Fruit fly (Drosophila melanogaster): Measurements from ENCODE around the gene CG16890.
A peak's percentile ranks its signal among the peaks of the same experiment; 100 is the strongest.

CG16890 gene

DNA sequence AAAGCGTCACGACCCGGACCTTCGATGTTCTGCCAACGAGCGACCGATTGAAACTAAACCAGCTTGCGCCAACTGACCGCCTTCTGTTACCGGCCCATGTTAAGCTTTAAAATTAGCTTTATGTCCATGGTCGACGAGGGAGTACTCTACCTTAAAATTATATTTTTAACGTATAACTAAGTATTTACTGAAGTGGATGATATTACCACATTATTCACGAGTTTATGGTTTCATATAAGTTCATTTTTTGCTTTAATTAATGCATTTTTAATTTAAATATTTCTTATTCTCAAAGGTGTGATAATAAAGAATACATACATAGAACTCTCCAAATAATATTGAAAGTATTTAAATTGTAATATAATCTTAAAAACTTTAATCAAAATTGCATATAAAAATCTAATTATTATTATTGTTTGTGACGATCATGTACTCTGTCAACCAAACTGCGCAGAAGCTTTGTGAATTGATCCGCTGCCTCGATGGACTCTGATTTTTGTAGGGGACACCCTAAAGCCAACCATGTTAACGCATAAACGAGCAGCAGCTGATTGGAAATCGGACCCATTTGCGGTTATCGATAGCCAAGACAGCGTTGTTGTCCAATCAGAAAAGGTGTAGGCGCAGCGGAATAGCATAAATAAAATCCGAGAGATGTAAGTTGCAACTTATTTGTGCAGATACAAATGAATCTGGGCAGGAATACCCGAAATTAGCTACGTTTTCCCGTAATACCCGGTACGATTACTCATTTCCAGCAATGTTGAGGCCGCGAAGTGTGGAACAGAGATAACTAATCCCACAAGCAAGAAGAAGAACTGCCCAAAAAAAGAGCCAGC is 3.8 kb downstream of the CG16890 start, which contains the start of the genes CG9008 and p38b (continued):
- no peak for TF ChIP-seq gsb (GFP tag; IDR thresholded peaks at IDR 0.05)
- peak; percentile 52 for TF ChIP-seq wek (GFP tag; optimal IDR thresholded peaks at IDR 0.05)
- TF ChIP-seq CG9876 (GFP tag; optimal IDR thresholded peaks at IDR 0.05), result no peak
- no peak for TF ChIP-seq da (GFP tag; optimal IDR thresholded peaks at IDR 0.05)
- peak; percentile 81 for TF ChIP-seq Nf-YB (GFP tag; optimal IDR thresholded peaks at IDR 0.05)
- TF ChIP-seq CG30020 (tag; optimal IDR thresholded peaks at IDR 0.05), result peak; percentile 65
- peak; percentile 94 for TF ChIP-seq gem (tag; optimal IDR thresholded peaks at IDR 0.05)
- peak; percentile 47 for TF ChIP-seq CG6254 (GFP tag; optimal IDR thresholded peaks at IDR 0.05)
- TF ChIP-seq CG10209 (GFP tag; optimal IDR thresholded peaks at IDR 0.05), result peak; percentile 88
- TF ChIP-seq row (GFP tag; IDR thresholded peaks at IDR 0.05), result peak; percentile 93
- peak; percentile 76 for TF ChIP-seq nerfin-1 (tag; optimal IDR thresholded peaks at IDR 0.05)
- TF ChIP-seq CG11398 (GFP tag; optimal IDR thresholded peaks at IDR 0.05), result no peak
- peak; percentile 57; the same call in 2 of the 3 replicates for TF ChIP-seq tgo (GFP tag; IDR thresholded peaks at IDR 0.05)
- peak; percentile 70 for TF ChIP-seq MESR4 (GFP tag; optimal IDR thresholded peaks at IDR 0.05)
- peak; percentile 75 for TF ChIP-seq Xbp1 (GFP tag; optimal IDR thresholded peaks at IDR 0.05)
- peak; percentile 90 for TF ChIP-seq grau (tag; optimal IDR thresholded peaks at IDR 0.05)
- peak; percentile 70 for TF ChIP-seq lilli (GFP tag; optimal IDR thresholded peaks at IDR 0.05)
- TF ChIP-seq prd (optimal IDR thresholded peaks at IDR 0.05), result no peak
- TF ChIP-seq prd (GFP tag; IDR thresholded peaks at IDR 0.05), result peak; percentile 73
- TF ChIP-seq CG10366 (GFP tag; IDR thresholded peaks at IDR 0.05), result peak; percentile 56; the same call in 1 of the 2 replicates
- TF ChIP-seq CG10267 (tag; optimal IDR thresholded peaks at IDR 0.05), result peak; percentile 82
- TF ChIP-seq Dip2 (GFP tag; IDR thresholded peaks at IDR 0.05), result no peak
- peak; percentile 93 for TF ChIP-seq CG8924 (tag; optimal IDR thresholded peaks at IDR 0.05)
- TF ChIP-seq abd-A (tag; optimal IDR thresholded peaks at IDR 0.05), result no peak
- no peak for TF ChIP-seq peb (GFP tag; IDR thresholded peaks at IDR 0.05)
- TF ChIP-seq lbe (GFP tag; optimal IDR thresholded peaks at IDR 0.05), result peak; percentile 52
- no peak for TF ChIP-seq CkIIα-i1 (GFP tag; IDR thresholded peaks at IDR 0.05)
- no peak for TF ChIP-seq Hmx (GFP tag; optimal IDR thresholded peaks at IDR 0.05)
- TF ChIP-seq usp (GFP tag; optimal IDR thresholded peaks at IDR 0.05), result no peak
- no peak for TF ChIP-seq CG8089 (GFP tag; optimal IDR thresholded peaks at IDR 0.05)
- TF ChIP-seq CG10654 (GFP tag; optimal IDR thresholded peaks at IDR 0.05), result peak; percentile 46
- TF ChIP-seq danr (GFP tag; IDR thresholded peaks at IDR 0.05), result peak; percentile 9; the same call in 1 of the 2 replicates
- TF ChIP-seq CG7745 (tag; optimal IDR thresholded peaks at IDR 0.05), result no peak
- TF ChIP-seq maf-S (GFP tag; optimal IDR thresholded peaks at IDR 0.05), result no peak
- no peak for TF ChIP-seq CG12236 (GFP tag; optimal IDR thresholded peaks at IDR 0.05)
- peak; percentile 77 for TF ChIP-seq gsb-n (tag; optimal IDR thresholded peaks at IDR 0.05)
- peak; percentile 58; the same call in 2 of the 3 replicates for TF ChIP-seq CG34224 (GFP tag; IDR thresholded peaks at IDR 0.05; ENCODE audit: partially characterized antibody)
- peak; percentile 8 for TF ChIP-seq vfl (GFP tag; optimal IDR thresholded peaks at IDR 0.05)
- TF ChIP-seq dpn (GFP tag; optimal IDR thresholded peaks at IDR 0.05), result peak; percentile 30 to 83
- TF ChIP-seq CG12071 (GFP tag; optimal IDR thresholded peaks at IDR 0.05), result no peak
- TF ChIP-seq gfzf (GFP tag; optimal IDR thresholded peaks at IDR 0.05), result peak; percentile 58
- peak; percentile 83 for TF ChIP-seq Fer1 (GFP tag; optimal IDR thresholded peaks at IDR 0.05)
- TF ChIP-seq Deaf1 (tag; optimal IDR thresholded peaks at IDR 0.05), result peak; percentile 76
- TF ChIP-seq CG9932 (GFP tag; IDR thresholded peaks at IDR 0.05), result peak; percentile 82
- TF ChIP-seq Hey (tag; optimal IDR thresholded peaks at IDR 0.05), result peak; percentile 5
- TF ChIP-seq tna (GFP tag; IDR thresholded peaks at IDR 0.05; ENCODE audit: partially characterized antibody), result peak; percentile 45
- peak; percentile 81 for TF ChIP-seq CG4328 (GFP tag; optimal IDR thresholded peaks at IDR 0.05)
- TF ChIP-seq CG14710 (tag; optimal IDR thresholded peaks at IDR 0.05), result peak; percentile 85
- TF ChIP-seq unpg (GFP tag; optimal IDR thresholded peaks at IDR 0.05), result peak; percentile 73
